Fruit fly (Drosophila melanogaster) whole organism, embryonic: ENCODE measurements around the gene Sys1.

ENCODE experiments used
- Atf-2 ChIP-seq: fragments of 200-800 bp; sonication (Bioruptor generic); optimal IDR thresholded peaks from 2 replicates; lab custom pipeline; 2016; ENCODE audit warnings: missing biosample characterization, missing genetic modification characterization
- BEAF-32 ChIP-seq: fragments of 200-800 bp; sonication (Bioruptor generic); optimal IDR thresholded peaks from 3 replicates; lab custom pipeline; 2017; ENCODE audit warnings: missing biosample characterization, missing genetic modification characterization, mild to moderate bottlenecking, moderate library complexity, missing genetic modification reagents
- C15 ChIP-seq: fragments of 200-800 bp; sonication (Bioruptor generic); IDR thresholded peaks from 3 replicates; pipeline ENCODE4 v1.3.6; 2022; ENCODE audit warnings: missing biosample characterization, missing genetic modification characterization
- CG1024 ChIP-seq: fragments of 200-800 bp; sonication (Bioruptor generic); IDR thresholded peaks from 2 replicates; pipeline ENCODE4 v1.3.6; 2022; ENCODE audit warnings: missing biosample characterization, missing genetic modification characterization
- CG10565 ChIP-seq: fragments of 200-800 bp; sonication (Bioruptor generic); optimal IDR thresholded peaks from 3 replicates; lab custom pipeline; 2016; ENCODE audit warnings: missing biosample characterization, mild to moderate bottlenecking, missing genetic modification characterization
- CG10654 ChIP-seq: fragments of 200-800 bp; sonication (Bioruptor generic); optimal IDR thresholded peaks from 2 replicates; lab custom pipeline; 2016; ENCODE audit warnings: missing biosample characterization, missing genetic modification characterization
- CG11560 ChIP-seq: fragments of 200-800 bp; sonication (Bioruptor generic); IDR thresholded peaks from 3 replicates; pipeline ENCODE4 v1.3.6; 2022; ENCODE audit warnings: missing biosample characterization, missing genetic modification characterization
- CG11696 ChIP-seq: fragments of 200-800 bp; sonication (Bioruptor generic); IDR thresholded peaks from 2 replicates; pipeline ENCODE4 v1.3.6; 2022; ENCODE audit warnings: missing biosample characterization, missing genetic modification characterization
- CG12744 ChIP-seq: fragments of 200-800 bp; sonication (Bioruptor generic); optimal IDR thresholded peaks from 2 replicates; lab custom pipeline; 2016; ENCODE audit warnings: missing biosample characterization, missing genetic modification characterization
- CG12942 ChIP-seq: fragments of 200-800 bp; sonication (Bioruptor generic); optimal IDR thresholded peaks from 3 replicates; lab custom pipeline; 2016; ENCODE audit warnings: missing biosample characterization, missing genetic modification characterization
- CG15514 ChIP-seq: fragments of 200-800 bp; sonication (Bioruptor generic); optimal IDR thresholded peaks from 3 replicates; lab custom pipeline; 2017; ENCODE audit warnings: missing biosample characterization, missing genetic modification characterization, mild to moderate bottlenecking, moderate library complexity, missing genetic modification reagents
- CG17359 ChIP-seq: fragments of 200-800 bp; sonication (Bioruptor generic); optimal IDR thresholded peaks from 3 replicates; lab custom pipeline; 2018; ENCODE audit warnings: missing biosample characterization, mild to moderate bottlenecking, missing genetic modification characterization, moderate library complexity
- CG17802 ChIP-seq: fragments of 200-800 bp; sonication (Bioruptor generic); optimal IDR thresholded peaks from 2 replicates; lab custom pipeline; 2018; ENCODE audit warnings: missing biosample characterization, mild to moderate bottlenecking, missing genetic modification characterization, moderate library complexity
- CG1792 ChIP-seq: fragments of 200-800 bp; sonication (Bioruptor generic); optimal IDR thresholded peaks from 2 replicates; lab custom pipeline; 2016; ENCODE audit warnings: missing biosample characterization, missing genetic modification characterization
- CG18599 ChIP-seq: fragments of 200-800 bp; sonication (Bioruptor generic); optimal IDR thresholded peaks from 3 replicates; lab custom pipeline; 2017; ENCODE audit warnings: missing biosample characterization, missing genetic modification characterization, mild to moderate bottlenecking, moderate library complexity, missing genetic modification reagents
- CG2678 ChIP-seq: fragments of 200-800 bp; sonication (Bioruptor generic); optimal IDR thresholded peaks from 3 replicates; lab custom pipeline; 2019; ENCODE audit warnings: missing biosample characterization, mild to moderate bottlenecking, missing genetic modification characterization, moderate library complexity
- CG31441 ChIP-seq: fragments of 200-800 bp; sonication (Bioruptor generic); IDR thresholded peaks from 2 replicates; pipeline ENCODE4 v1.3.6; 2022; ENCODE audit warnings: missing biosample characterization, missing genetic modification characterization
- CG4424 ChIP-seq: fragments of 200-800 bp; sonication (Bioruptor generic); optimal IDR thresholded peaks from 3 replicates; lab custom pipeline; 2016; ENCODE audit warnings: missing biosample characterization, missing genetic modification characterization
- CG6272 ChIP-seq: fragments of 200-800 bp; sonication (Bioruptor generic); IDR thresholded peaks from 2 replicates; pipeline ENCODE4 v1.3.6; 2022; ENCODE audit warnings: missing biosample characterization, missing genetic modification characterization
- CG7357 ChIP-seq: fragments of 200-800 bp; sonication (Bioruptor generic); IDR thresholded peaks from 3 replicates; pipeline ENCODE4 v1.3.6; 2022; ENCODE audit warnings: missing biosample characterization, missing genetic modification characterization
- CG7372 ChIP-seq: fragments of 200-800 bp; sonication (Bioruptor generic); IDR thresholded peaks from 2 replicates; pipeline ENCODE4 v1.3.6; 2022; ENCODE audit warnings: missing biosample characterization, missing genetic modification characterization
- CG7963 ChIP-seq: fragments of 200-800 bp; sonication (Bioruptor generic); IDR thresholded peaks from 3 replicates; pipeline ENCODE4 v1.3.6; 2022; ENCODE audit warnings: missing biosample characterization, missing genetic modification characterization; ENCODE audit not compliant: partially characterized antibody
- CG8924 ChIP-seq: fragments of 200-800 bp; optimal IDR thresholded peaks from 3 replicates; lab custom pipeline; 2019; ENCODE audit warnings: missing biosample characterization, mild to moderate bottlenecking, missing genetic modification characterization, moderate library complexity
- CG8944 ChIP-seq: fragments of 200-800 bp; sonication (Bioruptor generic); optimal IDR thresholded peaks from 3 replicates; lab custom pipeline; 2016; ENCODE audit warnings: missing biosample characterization, missing genetic modification characterization
- CG9817 ChIP-seq: fragments of 200-800 bp; sonication (Bioruptor generic); optimal IDR thresholded peaks from 2 replicates; lab custom pipeline; 2018; ENCODE audit warnings: missing biosample characterization, mild to moderate bottlenecking, missing genetic modification characterization, moderate library complexity
- Doc3 ChIP-seq: fragments of 200-800 bp; sonication (Bioruptor generic); IDR thresholded peaks from 3 replicates; pipeline ENCODE4 v1.3.6; 2022; ENCODE audit warnings: missing biosample characterization, missing genetic modification characterization; ENCODE audit not compliant: partially characterized antibody
- Fer1 ChIP-seq: fragments of 200-800 bp; sonication (Bioruptor generic); optimal IDR thresholded peaks from 2 replicates; lab custom pipeline; 2017; ENCODE audit warnings: missing biosample characterization, mild to moderate bottlenecking, missing genetic modification characterization
- HmgD ChIP-seq: fragments of 200-800 bp; sonication (Bioruptor generic); optimal IDR thresholded peaks from 3 replicates; lab custom pipeline; 2016; ENCODE audit warnings: missing biosample characterization, missing genetic modification characterization
- Myb ChIP-seq: fragments of 200-800 bp; sonication (Bioruptor generic); optimal IDR thresholded peaks from 2 replicates; lab custom pipeline; 2016; ENCODE audit warnings: missing biosample characterization, missing genetic modification characterization
- NC2α ChIP-seq: fragments of 200-800 bp; sonication (Bioruptor generic); optimal IDR thresholded peaks from 2 replicates; lab custom pipeline; 2016; ENCODE audit warnings: missing biosample characterization, missing genetic modification characterization
- Ravus ChIP-seq: fragments of 200-800 bp; sonication (Bioruptor generic); IDR thresholded peaks from 2 replicates; pipeline ENCODE4 v1.3.6; 2022; ENCODE audit warnings: missing biosample characterization, missing genetic modification characterization
- Rx ChIP-seq: fragments of 200-800 bp; sonication (Bioruptor generic); IDR thresholded peaks from 2 replicates; pipeline ENCODE4 v1.3.6; 2022; ENCODE audit warnings: missing biosample characterization, missing genetic modification characterization
- Vsx1 ChIP-seq: fragments of 200-800 bp; sonication (Bioruptor generic); optimal IDR thresholded peaks from 2 replicates; lab custom pipeline; 2017; ENCODE audit warnings: missing biosample characterization, mild to moderate bottlenecking, missing genetic modification characterization, missing genetic modification reagents
- Xbp1 ChIP-seq: fragments of 200-800 bp; sonication (Bioruptor generic); optimal IDR thresholded peaks from 3 replicates; lab custom pipeline; 2016; ENCODE audit warnings: missing biosample characterization, mild to moderate bottlenecking, missing genetic modification characterization
- btn ChIP-seq: fragments of 200-800 bp; sonication (Bioruptor generic); optimal IDR thresholded peaks from 2 replicates; lab custom pipeline; 2016; ENCODE audit warnings: missing biosample characterization, missing genetic modification characterization
- cg ChIP-seq: fragments of 200-800 bp; sonication (Bioruptor generic); optimal IDR thresholded peaks from 3 replicates; lab custom pipeline; 2019; ENCODE audit warnings: missing biosample characterization, mild to moderate bottlenecking, missing genetic modification characterization, moderate library complexity
- cwo ChIP-seq: fragments of 200-800 bp; sonication (Bioruptor generic); optimal IDR thresholded peaks from 3 replicates; lab custom pipeline; 2017; ENCODE audit warnings: missing biosample characterization, missing genetic modification characterization, mild to moderate bottlenecking, moderate library complexity, missing genetic modification reagents
- dati ChIP-seq: fragments of 200-800 bp; sonication (Bioruptor generic); IDR thresholded peaks from 2 replicates; pipeline ENCODE4 v1.3.6; 2022; ENCODE audit warnings: missing biosample characterization, missing genetic modification characterization
- fd64A ChIP-seq: fragments of 200-800 bp; sonication (Bioruptor generic); optimal IDR thresholded peaks from 3 replicates; lab custom pipeline; 2018; ENCODE audit warnings: missing biosample characterization, mild to moderate bottlenecking, missing genetic modification characterization
- gfzf ChIP-seq: fragments of 200-800 bp; sonication (Bioruptor generic); optimal IDR thresholded peaks from 2 replicates; lab custom pipeline; 2016; ENCODE audit warnings: missing biosample characterization, mild to moderate bottlenecking, missing genetic modification characterization, moderate library complexity
- lbe ChIP-seq: fragments of 200-800 bp; sonication (Bioruptor generic); optimal IDR thresholded peaks from 2 replicates; lab custom pipeline; 2016; ENCODE audit warnings: missing biosample characterization, mild to moderate bottlenecking, missing genetic modification characterization
- lola ChIP-seq, 3 experiments: fragments of >200 bp in 2 of 3; fragments of 200-800 bp in 1 of 3; sonication (Bioruptor generic) in 1 of 3; optimal IDR thresholded peaks; 2 replicates each; lab custom pipeline; 2017 to 2019; ENCODE audit warnings: missing biosample characterization in 3 of 3, missing genetic modification characterization in 3 of 3, mild to moderate bottlenecking in 1 of 3, moderate library complexity in 1 of 3
- oc ChIP-seq: fragments of 200-800 bp; sonication (Bioruptor generic); optimal IDR thresholded peaks from 2 replicates; lab custom pipeline; 2018; ENCODE audit warnings: missing biosample characterization, mild to moderate bottlenecking, missing genetic modification characterization, moderate library complexity
- shn ChIP-seq: fragments of 200-800 bp; sonication (Bioruptor generic); optimal IDR thresholded peaks from 3 replicates; lab custom pipeline; 2016; ENCODE audit warnings: missing biosample characterization, missing genetic modification characterization
- sima ChIP-seq: fragments of 200-800 bp; sonication (Bioruptor generic); optimal IDR thresholded peaks from 2 replicates; lab custom pipeline; 2016; ENCODE audit warnings: missing biosample characterization, missing genetic modification characterization
- slbo ChIP-seq: fragments of 200-800 bp; sonication (Bioruptor generic); IDR thresholded peaks from 2 replicates; pipeline ENCODE4 v1.3.6; 2022; ENCODE audit warnings: missing biosample characterization, missing genetic modification characterization
- so ChIP-seq: fragments of 200-800 bp; sonication (Bioruptor generic); IDR thresholded peaks from 3 replicates; pipeline ENCODE4 v1.3.6; 2022; ENCODE audit warnings: missing biosample characterization, missing genetic modification characterization
- sqz ChIP-seq: fragments of 200-800 bp; sonication (Bioruptor generic); optimal IDR thresholded peaks from 3 replicates; lab custom pipeline; 2018; ENCODE audit warnings: missing biosample characterization, mild to moderate bottlenecking, missing genetic modification characterization
- tap ChIP-seq: fragments of 200-800 bp; optimal IDR thresholded peaks from 3 replicates; lab custom pipeline; 2019; ENCODE audit warnings: missing biosample characterization, mild to moderate bottlenecking, missing genetic modification characterization, moderate library complexity

The Sys1 gene

DNA sequence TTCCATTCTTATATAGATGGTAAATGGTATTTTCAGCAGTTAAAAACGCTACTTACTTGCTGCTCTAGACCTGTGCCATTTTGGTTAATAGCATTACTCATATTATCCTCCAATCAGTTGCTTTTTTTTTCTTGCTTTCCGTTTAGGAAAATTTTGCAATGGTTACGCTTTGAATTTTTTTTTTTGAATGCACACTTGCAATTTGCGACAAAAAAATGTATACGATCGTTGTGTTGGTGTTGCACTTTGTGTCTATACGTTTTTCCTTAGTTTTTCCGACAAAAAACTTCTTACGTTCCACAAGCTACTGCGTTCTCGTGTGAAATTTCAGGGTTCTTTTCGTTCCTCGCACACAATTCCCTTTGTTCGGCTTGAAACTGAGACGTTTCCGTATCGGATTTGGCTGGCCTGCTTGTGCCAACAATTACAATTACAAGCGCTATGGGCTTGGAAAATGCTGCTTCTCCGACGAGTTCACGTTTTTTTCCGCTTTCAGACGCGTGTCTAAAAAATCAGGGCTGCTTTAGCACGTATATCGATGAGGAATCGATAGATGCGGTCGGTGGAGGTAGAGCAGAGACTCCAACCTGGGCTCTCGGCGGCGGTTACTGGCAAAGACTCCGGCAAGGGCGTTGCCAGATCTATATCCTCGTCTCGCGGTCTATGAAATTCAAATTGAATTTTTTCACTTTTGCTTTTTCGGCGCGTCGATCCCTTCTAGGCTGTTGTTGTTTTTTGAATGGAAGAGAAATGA lies 7.5 kb downstream of the Sys1 start (continued):
- no peak; the same call in 1 of the 2 replicates for TF ChIP-seq CG31441
- no peak for TF ChIP-seq CG11696 (GFP tag; lab: Robert Waterston, UW)
- TF ChIP-seq CG2678 (tag; lab: Kevin White, UChicago) = peak; percentile 33
- peak; percentile 4 for TF ChIP-seq NC2α (GFP tag; lab: Kevin White, UChicago)
- TF ChIP-seq Doc3 (GFP tag; lab: Robert Waterston, UW) = peak; percentile 67
- TF ChIP-seq CG15514 (GFP tag; lab: Kevin White, UChicago) = peak; percentile 96
- peak; percentile 2 for TF ChIP-seq CG17359 (tag; lab: Kevin White, UChicago)
- no peak for TF ChIP-seq Vsx1 (GFP tag; lab: Kevin White, UChicago)
- TF ChIP-seq CG10565 = no peak
- TF ChIP-seq CG9817 (tag; lab: Kevin White, UChicago) = peak; percentile 48
- peak; percentile 65 for TF ChIP-seq gfzf (GFP tag; lab: Kevin White, UChicago)
- TF ChIP-seq Rx = no peak
- no peak for TF ChIP-seq CG7372 (GFP tag; lab: Robert Waterston, UW)
- no peak for TF ChIP-seq btn
- TF ChIP-seq CG4424 (GFP tag; lab: Kevin White, UChicago) = peak; percentile 17
- TF ChIP-seq Fer1 (GFP tag; lab: Kevin White, UChicago) = peak; percentile 61
- TF ChIP-seq CG7963 = peak; percentile 91
- 0 out of 2 replicates have a peak, but pooled peaks have one; percentile 6 for TF ChIP-seq CG1024
- TF ChIP-seq CG8924 (tag; lab: Kevin White, UChicago) = peak; percentile 48
- no peak for TF ChIP-seq lola (GFP tag; optimal IDR thresholded peaks at IDR 0.05; lab: Kevin White, UChicago)
- TF ChIP-seq slbo (GFP tag; lab: Robert Waterston, UW) = peak; percentile 65
- no peak for TF ChIP-seq so (GFP tag; lab: Robert Waterston, UW)
- TF ChIP-seq CG17802 (tag; lab: Kevin White, UChicago) = no peak
- no peak for TF ChIP-seq Ravus (GFP tag; lab: Robert Waterston, UW)
- no peak for TF ChIP-seq tap
- TF ChIP-seq CG7357 (GFP tag; lab: Robert Waterston, UW) = no peak
- no peak for TF ChIP-seq CG1792 (GFP tag; lab: Kevin White, UChicago)
- TF ChIP-seq Atf-2 = no peak
- TF ChIP-seq lbe (GFP tag; lab: Kevin White, UChicago) = no peak
- no peak for TF ChIP-seq C15
- TF ChIP-seq CG12744 (GFP tag; lab: Kevin White, UChicago) = no peak
- no peak for TF ChIP-seq CG8944 (GFP tag; lab: Kevin White, UChicago)
- peak; percentile 61 for TF ChIP-seq shn (GFP tag; lab: Kevin White, UChicago)
- peak; percentile 30 for TF ChIP-seq CG12942 (GFP tag; lab: Kevin White, UChicago)
- TF ChIP-seq sima (GFP tag; lab: Kevin White, UChicago) = no peak
- peak; percentile 68 for TF ChIP-seq CG11560 (tag; lab: Robert Waterston, UW)
- no peak for TF ChIP-seq CG6272 (GFP tag; lab: Robert Waterston, UW)
- no peak for TF ChIP-seq fd64A
- peak; percentile 93 for TF ChIP-seq Myb
- TF ChIP-seq BEAF-32 (GFP tag; lab: Kevin White, UChicago) = peak; percentile 97
- peak; percentile 49 for TF ChIP-seq cwo
- peak; percentile 23 for TF ChIP-seq CG10654 (GFP tag; lab: Kevin White, UChicago)
- no peak for TF ChIP-seq oc (tag; lab: Kevin White, UChicago)
- peak; percentile 95 for TF ChIP-seq HmgD (GFP tag; lab: Kevin White, UChicago)
- TF ChIP-seq dati (GFP tag; lab: Robert Waterston, UW) = no peak
- TF ChIP-seq Xbp1 (GFP tag; lab: Kevin White, UChicago) = peak; percentile 61
- TF ChIP-seq cg = no peak
- peak; percentile 87 for TF ChIP-seq sqz (GFP tag; lab: Kevin White, UChicago)
- no peak for TF ChIP-seq CG18599 (GFP tag; lab: Kevin White, UChicago)
